Fruit fly (Drosophila melanogaster) whole organism, embryonic: ENCODE measurements around the gene Rrp1.

ENCODE experiments used
- Atf6 ChIP-seq: fragments of 200-800 bp; sonication (Bioruptor generic); IDR thresholded peaks from 2 replicates; pipeline ENCODE4 v1.3.6; 2022; ENCODE audit warnings: missing biosample characterization, missing genetic modification characterization
- CG10979 ChIP-seq: fragments of 200-800 bp; sonication (Bioruptor generic); optimal IDR thresholded peaks from 2 replicates; lab custom pipeline; 2018; ENCODE audit warnings: missing biosample characterization, mild to moderate bottlenecking, missing genetic modification characterization, moderate library complexity
- CG12071 ChIP-seq: fragments of 200-800 bp; sonication (Bioruptor generic); optimal IDR thresholded peaks from 3 replicates; lab custom pipeline; 2018; ENCODE audit warnings: missing biosample characterization, mild to moderate bottlenecking, missing genetic modification characterization
- CG13287 ChIP-seq: fragments of 200-800 bp; sonication (Bioruptor generic); IDR thresholded peaks from 2 replicates; pipeline ENCODE4 v1.3.6; 2022; ENCODE audit warnings: missing biosample characterization, missing genetic modification characterization; ENCODE audit not compliant: partially characterized antibody
- CG13424 ChIP-seq: fragments of 200-800 bp; sonication (Bioruptor generic); optimal IDR thresholded peaks from 2 replicates; lab custom pipeline; 2019; ENCODE audit warnings: missing biosample characterization, mild to moderate bottlenecking, missing genetic modification characterization, moderate library complexity
- CG15011 ChIP-seq: fragments of 200-800 bp; sonication (Bioruptor generic); optimal IDR thresholded peaks from 3 replicates; lab custom pipeline; 2018; ENCODE audit warnings: missing biosample characterization, mild to moderate bottlenecking, missing genetic modification characterization
- CG15514 ChIP-seq: fragments of 200-800 bp; sonication (Bioruptor generic); optimal IDR thresholded peaks from 3 replicates; lab custom pipeline; 2017; ENCODE audit warnings: missing biosample characterization, missing genetic modification characterization, mild to moderate bottlenecking, moderate library complexity, missing genetic modification reagents
- CG18011 ChIP-seq: fragments of 200-800 bp; sonication (Bioruptor generic); optimal IDR thresholded peaks from 2 replicates; lab custom pipeline; 2017; ENCODE audit warnings: missing biosample characterization, missing genetic modification characterization, mild to moderate bottlenecking, moderate library complexity, missing genotype
- CG18599 ChIP-seq: fragments of 200-800 bp; sonication (Bioruptor generic); optimal IDR thresholded peaks from 3 replicates; lab custom pipeline; 2017; ENCODE audit warnings: missing biosample characterization, missing genetic modification characterization, mild to moderate bottlenecking, moderate library complexity, missing genetic modification reagents
- CG2120 ChIP-seq: fragments of 200-800 bp; sonication (Bioruptor generic); optimal IDR thresholded peaks from 3 replicates; lab custom pipeline; 2016; ENCODE audit warnings: missing biosample characterization, missing genetic modification characterization
- CG2678 ChIP-seq: fragments of 200-800 bp; sonication (Bioruptor generic); optimal IDR thresholded peaks from 3 replicates; lab custom pipeline; 2019; ENCODE audit warnings: missing biosample characterization, mild to moderate bottlenecking, missing genetic modification characterization, moderate library complexity
- CG32532 ChIP-seq: fragments of 200-800 bp; sonication (Bioruptor generic); IDR thresholded peaks from 2 replicates; pipeline ENCODE4 v1.3.6; 2022; ENCODE audit warnings: missing biosample characterization, missing genetic modification characterization
- CG7556 ChIP-seq: fragments of 200-800 bp; sonication (Bioruptor generic); optimal IDR thresholded peaks from 2 replicates; lab custom pipeline; 2017; ENCODE audit warnings: missing biosample characterization, mild to moderate bottlenecking, missing genetic modification characterization
- CG9932 ChIP-seq: fragments of 200-800 bp; sonication (Bioruptor generic); IDR thresholded peaks from 2 replicates; pipeline ENCODE4 v1.3.6; 2022; ENCODE audit warnings: missing biosample characterization, missing genetic modification characterization
- D19A ChIP-seq: fragments of 200-800 bp; optimal IDR thresholded peaks from 3 replicates; lab custom pipeline; 2019; ENCODE audit warnings: missing biosample characterization, mild to moderate bottlenecking, missing genetic modification characterization, moderate library complexity
- D19B ChIP-seq: fragments of 200-800 bp; sonication (Bioruptor generic); optimal IDR thresholded peaks from 2 replicates; lab custom pipeline; 2017; ENCODE audit warnings: missing biosample characterization, mild to moderate bottlenecking, missing genetic modification characterization
- Fer1 ChIP-seq: fragments of 200-800 bp; sonication (Bioruptor generic); optimal IDR thresholded peaks from 2 replicates; lab custom pipeline; 2017; ENCODE audit warnings: missing biosample characterization, mild to moderate bottlenecking, missing genetic modification characterization
- HLH3B ChIP-seq: fragments of 200-800 bp; sonication (Bioruptor generic); IDR thresholded peaks from 2 replicates; pipeline ENCODE4 v1.3.6; 2022; ENCODE audit warnings: missing biosample characterization, missing genetic modification characterization
- Hmr ChIP-seq: fragments of 200-800 bp; sonication (Bioruptor generic); optimal IDR thresholded peaks from 3 replicates; lab custom pipeline; 2017; ENCODE audit warnings: mild to moderate bottlenecking, missing biosample characterization, missing genetic modification reagents, missing genetic modification characterization
- Meics ChIP-seq: fragments of 200-800 bp; sonication (Bioruptor generic); optimal IDR thresholded peaks from 2 replicates; lab custom pipeline; 2017; ENCODE audit warnings: missing biosample characterization, mild to moderate bottlenecking, missing genetic modification characterization
- NfI ChIP-seq: fragments of 200-800 bp; sonication (Bioruptor generic); optimal IDR thresholded peaks from 3 replicates; lab custom pipeline; 2018; ENCODE audit warnings: missing biosample characterization, mild to moderate bottlenecking, missing genetic modification characterization, moderate library complexity
- PHDP ChIP-seq: fragments of 200-800 bp; sonication (Bioruptor generic); optimal IDR thresholded peaks from 3 replicates; lab custom pipeline; 2018; ENCODE audit warnings: missing biosample characterization, mild to moderate bottlenecking, missing genetic modification characterization, moderate library complexity
- Ptx1 ChIP-seq: fragments of 200-800 bp; sonication (Bioruptor generic); IDR thresholded peaks from 2 replicates; pipeline ENCODE4 v1.3.6; 2022; ENCODE audit warnings: missing biosample characterization, missing genetic modification characterization
- Sox102F ChIP-seq: fragments of 200-800 bp; sonication (Bioruptor generic); optimal IDR thresholded peaks from 2 replicates; lab custom pipeline; 2018; ENCODE audit warnings: missing biosample characterization, mild to moderate bottlenecking, missing genetic modification characterization, moderate library complexity
- Xbp1 ChIP-seq: fragments of 200-800 bp; sonication (Bioruptor generic); optimal IDR thresholded peaks from 3 replicates; lab custom pipeline; 2016; ENCODE audit warnings: missing biosample characterization, mild to moderate bottlenecking, missing genetic modification characterization
- caup ChIP-seq: fragments of 200-800 bp; sonication (Bioruptor generic); optimal IDR thresholded peaks from 3 replicates; lab custom pipeline; 2017; ENCODE audit warnings: missing biosample characterization, mild to moderate bottlenecking, missing genetic modification characterization, moderate library complexity; ENCODE audit not compliant: severe bottlenecking
- cwo ChIP-seq: fragments of 200-800 bp; sonication (Bioruptor generic); optimal IDR thresholded peaks from 3 replicates; lab custom pipeline; 2017; ENCODE audit warnings: missing biosample characterization, missing genetic modification characterization, mild to moderate bottlenecking, moderate library complexity, missing genetic modification reagents
- dpn ChIP-seq, 2 experiments: fragments of 200-800 bp; sonication (Bioruptor generic); optimal IDR thresholded peaks; 3 replicates each; lab custom pipeline; 2016; ENCODE audit warnings: missing biosample characterization in 2 of 2, missing genetic modification characterization in 2 of 2
- en ChIP-seq: fragments of 200-800 bp; sonication (Bioruptor generic); optimal IDR thresholded peaks from 2 replicates; lab custom pipeline; 2016; ENCODE audit warnings: missing biosample characterization, missing genetic modification characterization
- fd96Cb ChIP-seq: fragments of 200-800 bp; sonication (Bioruptor generic); optimal IDR thresholded peaks from 2 replicates; lab custom pipeline; 2018; ENCODE audit warnings: missing biosample characterization, mild to moderate bottlenecking, missing genetic modification characterization, moderate library complexity
- gem ChIP-seq: fragments of 200-800 bp; sonication (Bioruptor generic); optimal IDR thresholded peaks from 2 replicates; lab custom pipeline; 2019; ENCODE audit warnings: missing biosample characterization, mild to moderate bottlenecking, missing genetic modification characterization, moderate library complexity
- grau ChIP-seq: fragments of 200-800 bp; optimal IDR thresholded peaks from 3 replicates; lab custom pipeline; 2019; ENCODE audit warnings: missing biosample characterization, mild to moderate bottlenecking, missing genetic modification characterization, moderate library complexity
- ind ChIP-seq: fragments of 200-800 bp; sonication (Bioruptor generic); optimal IDR thresholded peaks from 3 replicates; lab custom pipeline; 2016; ENCODE audit warnings: missing biosample characterization, missing genetic modification characterization
- lab ChIP-seq: fragments of 200-800 bp; sonication (Bioruptor generic); optimal IDR thresholded peaks from 3 replicates; lab custom pipeline; 2017; ENCODE audit warnings: missing biosample characterization, missing genetic modification characterization, mild to moderate bottlenecking, moderate library complexity, missing genetic modification reagents
- lilli ChIP-seq: fragments of 200-800 bp; sonication (Bioruptor generic); optimal IDR thresholded peaks from 3 replicates; lab custom pipeline; 2016; ENCODE audit warnings: missing biosample characterization, missing genetic modification characterization
- lmd ChIP-seq: fragments of 200-800 bp; sonication (Bioruptor generic); IDR thresholded peaks from 2 replicates; pipeline ENCODE4 v1.3.6; 2022; ENCODE audit warnings: missing biosample characterization, missing genetic modification characterization
- lov ChIP-seq, 2 experiments: fragments of 200-800 bp in 1 of 2; fragments of >200 bp in 1 of 2; sonication (Bioruptor generic) in 1 of 2; IDR thresholded peaks in 1 of 2; optimal IDR thresholded peaks in 1 of 2; 2 replicates in 1 of 2; 3 replicates in 1 of 2; pipeline versions ENCODE4 v1.3.6 to Lab custom; 2017 to 2022; ENCODE audit warnings: missing biosample characterization in 1 of 2, missing genetic modification characterization in 1 of 2
- mirr ChIP-seq: fragments of 200-800 bp; sonication (Bioruptor generic); optimal IDR thresholded peaks from 3 replicates; lab custom pipeline; 2018; ENCODE audit warnings: missing biosample characterization, mild to moderate bottlenecking, missing genetic modification characterization
- nmo ChIP-seq: fragments of 200-800 bp; sonication (Bioruptor generic); optimal IDR thresholded peaks from 2 replicates; lab custom pipeline; 2018; ENCODE audit warnings: missing biosample characterization, mild to moderate bottlenecking, missing genetic modification characterization, moderate library complexity
- nom ChIP-seq: fragments of 200-800 bp; sonication (Bioruptor generic); optimal IDR thresholded peaks from 2 replicates; lab custom pipeline; 2017; ENCODE audit warnings: missing biosample characterization, missing genetic modification characterization, mild to moderate bottlenecking, moderate library complexity, missing genetic modification reagents
- pan ChIP-seq, 4 experiments: fragments of >200 bp in 3 of 4; fragments of 200-800 bp in 1 of 4; sonication (Bioruptor generic) in 1 of 4; optimal IDR thresholded peaks in 3 of 4; IDR thresholded peaks in 1 of 4; 2 replicates each; pipeline versions ENCODE4 v1.3.6 to Lab custom; 2017 to 2022; ENCODE audit warnings: missing biosample characterization in 2 of 4, missing genetic modification characterization in 2 of 4, mixed read lengths in 1 of 4
- phol ChIP-seq: fragments of 200-800 bp; sonication (Bioruptor generic); optimal IDR thresholded peaks from 3 replicates; lab custom pipeline; 2018; ENCODE audit warnings: missing biosample characterization, mild to moderate bottlenecking, missing genetic modification characterization, moderate library complexity
- row ChIP-seq: fragments of 200-800 bp; sonication (Bioruptor generic); IDR thresholded peaks from 3 replicates; pipeline ENCODE4 v1.3.6; 2022; ENCODE audit warnings: missing biosample characterization, missing genetic modification characterization
- sob ChIP-seq: fragments of 200-800 bp; sonication (Bioruptor generic); IDR thresholded peaks from 2 replicates; pipeline ENCODE4 v1.3.6; 2022; ENCODE audit warnings: missing biosample characterization, missing genetic modification characterization
- tgo ChIP-seq: fragments of 200-800 bp; sonication (Bioruptor generic); IDR thresholded peaks from 3 replicates; pipeline ENCODE4 v1.3.6; 2022; ENCODE audit warnings: missing biosample characterization, missing genetic modification characterization
- usp ChIP-seq: fragments of >200 bp; optimal IDR thresholded peaks from 2 replicates; lab custom pipeline; 2017; ENCODE audit warnings: missing biosample characterization, missing genetic modification characterization

Rrp1 gene

DNA sequence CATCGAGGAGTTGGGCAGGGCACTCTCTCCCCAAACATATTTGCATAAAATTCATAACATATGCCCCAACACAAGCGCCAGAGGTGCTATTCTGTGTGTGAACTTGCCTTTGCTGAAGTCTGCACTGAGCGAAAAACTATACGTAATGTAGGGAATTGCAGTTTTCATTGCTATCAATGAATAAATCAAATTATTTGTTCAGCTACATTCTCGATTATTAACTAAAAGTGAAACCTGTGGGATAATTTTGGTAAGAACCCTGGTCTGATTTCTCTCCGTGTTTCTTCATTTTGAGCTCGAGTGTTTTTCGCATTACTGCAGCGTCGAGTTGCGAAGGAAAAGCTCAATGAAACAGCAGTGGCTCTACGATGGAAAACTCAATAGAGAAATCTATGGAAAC, 29.7 kb downstream of the Rrp1 start (continued):
- TF ChIP-seq pan (optimal IDR thresholded peaks at IDR 0.05; lab: Kevin White, UChicago) (no peak), pan (GFP tag; optimal IDR thresholded peaks at IDR 0.05 in 1 of 2, IDR thresholded peaks at IDR 0.05 in 1 of 2) (peak in 1 of 2 experiments; percentile 34)

DNA sequence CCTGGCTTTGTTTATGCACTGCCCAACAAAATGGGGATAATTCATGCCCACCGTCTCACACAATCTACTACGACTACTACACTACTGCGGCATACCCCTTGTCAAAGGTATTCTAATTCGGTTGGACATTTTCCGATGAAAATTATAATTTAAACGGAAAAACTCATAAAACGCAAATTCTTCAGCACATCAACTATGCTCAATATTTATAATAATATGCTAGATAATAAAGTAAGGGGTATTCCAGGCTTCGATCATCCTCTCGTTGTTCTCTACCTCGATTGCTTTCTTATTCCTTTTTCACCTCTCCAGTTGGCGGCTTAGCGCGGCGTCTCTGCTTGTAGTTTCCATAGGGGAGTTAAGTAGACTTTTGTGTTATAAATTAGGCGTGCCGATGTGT, 31.0 kb downstream of the Rrp1 start:
- TF ChIP-seq CG18599 (GFP tag; lab: Kevin White, UChicago) (peak; percentile 63), usp (GFP tag; lab: Kevin White, UChicago) (no peak), phol (peak; percentile 5), cwo (peak; percentile 4), NfI (peak; percentile 9), CG32532 (GFP tag; lab: Robert Waterston, UW) (0 out of 2 replicates have a peak, but pooled peaks have one; percentile 24), tgo (GFP tag; lab: Robert Waterston, UW) (0 out of 3 replicates have a peak, but pooled peaks have one; percentile 13), Ptx1 (GFP tag; lab: Robert Waterston, UW) (peak; percentile 44), nom (GFP tag; lab: Kevin White, UChicago) (no peak), grau (tag; lab: Kevin White, UChicago) (peak; percentile 13), Xbp1 (GFP tag; lab: Kevin White, UChicago) (peak; percentile 12), ind (GFP tag; lab: Kevin White, UChicago) (peak; percentile 3), mirr (no peak), CG15514 (peak; percentile 30), CG7556 (GFP tag; lab: Kevin White, UChicago) (peak; percentile 33), D19B (peak; percentile 78), gem (tag; lab: Kevin White, UChicago) (peak; percentile 36), sob (GFP tag; lab: Robert Waterston, UW) (peak; percentile 13; the same call in 1 of the 2 replicates), CG2678 (tag; lab: Kevin White, UChicago) (peak; percentile 47), CG18011 (GFP tag; lab: Kevin White, UChicago) (no peak), dpn (GFP tag; optimal IDR thresholded peaks at IDR 0.05; lab: Kevin White, UChicago) (peak in 1 of 2 experiments; percentile 8), Atf6 (GFP tag; lab: Robert Waterston, UW) (0 out of 2 replicates have a peak, but pooled peaks have one; percentile 21), lab (GFP tag; lab: Kevin White, UChicago) (peak; percentile 57), nmo (peak; percentile 6), Fer1 (GFP tag; lab: Kevin White, UChicago) (peak; percentile 28), lov (optimal IDR thresholded peaks at IDR 0.05; lab: Kevin White, UChicago) (no peak), lov (GFP tag; IDR thresholded peaks at IDR 0.05; lab: Robert Waterston, UW) (no peak), fd96Cb (tag; lab: Kevin White, UChicago) (peak; percentile 8), row (GFP tag; lab: Robert Waterston, UW) (peak; percentile 62), CG2120 (GFP tag; lab: Kevin White, UChicago) (peak; percentile 39), PHDP (tag; lab: Kevin White, UChicago) (peak; percentile 3), CG9932 (peak; percentile 28; the same call in 1 of the 2 replicates), lmd (GFP tag; lab: Robert Waterston, UW) (peak; percentile 25; the same call in 1 of the 2 replicates), D19A (tag; lab: Kevin White, UChicago) (peak; percentile 16), caup (GFP tag; lab: Kevin White, UChicago) (peak; percentile 42), CG13424 (tag; lab: Kevin White, UChicago) (no peak), CG13287 (GFP tag; lab: Robert Waterston, UW) (no peak), lilli (peak; percentile 50), CG10979 (tag; lab: Kevin White, UChicago) (peak; percentile 13), Hmr (GFP tag; lab: Kevin White, UChicago) (peak; percentile 49), Meics (GFP tag; lab: Kevin White, UChicago) (peak; percentile 7), CG12071 (GFP tag; lab: Kevin White, UChicago) (no peak), CG15011 (GFP tag; lab: Kevin White, UChicago) (no peak), en (GFP tag; lab: Kevin White, UChicago) (no peak), Sox102F (GFP tag; lab: Kevin White, UChicago) (peak; percentile 19), HLH3B (GFP tag; lab: Robert Waterston, UW) (0 out of 2 replicates have a peak, but pooled peaks have one; percentile 8)
